Worm (Caenorhabditis elegans) whole organism, midembryonic: ENCODE measurements around the gene M117.1.

Experiments used
- T22C8.4 ChIP-seq: fragments of 200-800 bp; sonication (Bioruptor generic); IDR thresholded peaks from 2 replicates; pipeline ENCODE4 v1.3.6; 2022; ENCODE audit warnings: missing genetic modification characterization, missing compliant biosample characterization
- cog-1 ChIP-seq: sonication (generic microtip); optimal IDR thresholded peaks from 2 replicates; lab custom pipeline; 2016; ENCODE audit warnings: missing genetic modification characterization, missing compliant biosample characterization
- flt-1 ChIP-seq: fragments of 200-800 bp; sonication (Bioruptor generic); IDR thresholded peaks from 2 replicates; pipeline ENCODE4 v1.3.6; 2022; ENCODE audit warnings: missing genetic modification characterization, missing compliant biosample characterization
- klf-2 ChIP-seq: fragments of 200-800 bp; sonication (Bioruptor generic); conservative IDR thresholded peaks from 2 replicates; pipeline ENCODE4 v1.3.6; 2022; ENCODE audit warnings: missing genetic modification reagents, missing genetic modification characterization, missing compliant biosample characterization
- med-1 ChIP-seq: sonication (generic microtip); optimal IDR thresholded peaks from 2 replicates; lab custom pipeline; 2017; ENCODE audit warnings: missing genetic modification characterization, mild to moderate bottlenecking, missing compliant biosample characterization, antibody characterized with exemption, missing genetic modification reagents; ENCODE audit not compliant: insufficient read depth
- ref-1 ChIP-seq: fragments of 200-800 bp; sonication (Bioruptor generic); conservative IDR thresholded peaks from 2 replicates; pipeline ENCODE4 v1.3.6; 2022; ENCODE audit warnings: missing genetic modification reagents, missing genetic modification characterization, missing compliant biosample characterization
- tab-1 ChIP-seq: fragments of 200-800 bp; sonication (Bioruptor generic); IDR thresholded peaks from 2 replicates; pipeline ENCODE4 v1.3.6; 2022; ENCODE audit warnings: missing genetic modification characterization, missing compliant biosample characterization
- ztf-23 ChIP-seq: fragments of 200-800 bp; sonication (Bioruptor generic); IDR thresholded peaks from 2 replicates; pipeline ENCODE4 v1.3.6; 2022; ENCODE audit warnings: missing genetic modification reagents, missing genetic modification characterization, missing compliant biosample characterization
- ztf-29 ChIP-seq: fragments of 200-800 bp; sonication (Bioruptor generic); IDR thresholded peaks from 2 replicates; pipeline ENCODE4 v1.3.6; 2022; ENCODE audit warnings: missing genetic modification reagents, missing genetic modification characterization, missing compliant biosample characterization

Gene M117.1

DNA sequence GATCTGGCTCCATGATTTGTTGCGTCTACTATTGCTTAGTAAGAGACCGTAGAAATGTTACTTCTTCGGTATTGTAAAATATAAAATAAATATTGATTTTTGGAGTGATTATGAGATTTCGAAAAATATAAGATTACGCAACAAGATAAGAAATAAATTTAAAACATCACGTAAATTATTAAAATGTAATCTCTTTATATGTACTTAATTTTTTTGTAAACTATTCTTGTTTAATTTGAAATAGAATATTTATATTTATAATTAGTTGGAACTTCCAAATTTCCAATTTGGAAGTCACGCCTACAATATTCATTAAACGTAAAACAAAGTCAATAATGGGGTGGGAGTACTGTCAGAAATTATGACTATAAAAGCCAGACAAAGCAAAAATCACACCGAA is 19.4 kb downstream of the M117.1 start, which contains the start of gene M117.4:
TSS of gene M117.4 (minus strand) at position 101 of the 400 bp plus-strand sequence.
- TF ChIP-seq ztf-29 (GFP tag; lab: Robert Waterston, UW) (no peak), med-1 (GFP tag; lab: Kevin White, UChicago) (no peak), T22C8.4 (no peak), flt-1 (GFP tag; lab: Robert Waterston, UW) (no peak), ref-1 (GFP tag; lab: Robert Waterston, UW) (no peak), tab-1 (GFP tag; lab: Robert Waterston, UW) (no peak), cog-1 (tag; lab: Kevin White, UChicago) (no peak), ztf-23 (no peak), klf-2 (GFP tag; lab: Robert Waterston, UW) (no peak)

ce11 chrIV:11838657-11839056 is 24.6 kb downstream of the M117.1 start, which contains the start of gene fbxb-3:
Gene fbxb-3 (plus strand): TSS chrIV:11838957.
- TF ChIP-seq ref-1 (GFP tag; lab: Robert Waterston, UW) = no peak
- no peak for TF ChIP-seq cog-1 (tag; lab: Kevin White, UChicago)

ce11 chrIV:11842121-11842520 is 28.1 kb downstream of the M117.1 start, which contains the start of gene F38H4.3:
Gene F38H4.3 (plus strand): TSS chrIV:11842421.
- TF ChIP-seq ref-1 (GFP tag; lab: Robert Waterston, UW) (no peak), med-1 (GFP tag; lab: Kevin White, UChicago) (no peak), ztf-29 (GFP tag; lab: Robert Waterston, UW) (no peak), ztf-23 (no peak), flt-1 (GFP tag; lab: Robert Waterston, UW) (no peak), cog-1 (tag; lab: Kevin White, UChicago) (no peak), T22C8.4 (no peak), tab-1 (GFP tag; lab: Robert Waterston, UW) (no peak), klf-2 (GFP tag; lab: Robert Waterston, UW) (no peak)

DNA sequence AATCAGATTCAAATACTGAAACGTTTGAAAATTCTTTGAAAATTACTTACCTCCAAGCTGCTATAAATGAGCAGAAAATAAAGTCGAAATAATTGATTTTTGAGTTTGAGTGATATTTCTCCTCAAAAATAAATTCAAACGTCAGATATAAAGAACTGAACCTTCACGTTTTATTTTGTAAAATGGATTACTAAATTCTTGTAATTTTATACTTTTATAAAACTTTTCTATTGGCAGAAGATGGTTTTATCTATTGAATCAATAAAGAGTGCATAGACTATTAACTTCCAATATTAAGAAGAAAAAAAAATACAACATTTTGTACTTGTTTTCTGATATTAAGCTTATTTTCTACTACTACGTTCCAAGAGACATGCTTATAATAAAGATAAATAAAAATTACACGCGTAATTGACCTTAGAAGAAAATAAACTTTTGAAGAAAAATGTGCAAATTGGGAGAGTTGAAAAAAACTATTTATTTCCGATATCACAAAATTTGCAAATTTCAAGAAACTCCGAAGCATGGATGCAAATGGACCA is 33.8 kb downstream of the M117.1 start, which contains the start of the genes F38H4.6 and F38H4.4:
TSS of gene F38H4.6 (minus strand) at position 101 of the 542 bp plus-strand sequence.
TSS of gene F38H4.4 (plus strand) at position 492 of the 542 bp plus-strand sequence.
- no peak for TF ChIP-seq ztf-23
- no peak for TF ChIP-seq klf-2 (GFP tag; lab: Robert Waterston, UW)
- TF ChIP-seq ref-1 (GFP tag; lab: Robert Waterston, UW) = no peak
- TF ChIP-seq T22C8.4 = no peak
- no peak for TF ChIP-seq tab-1 (GFP tag; lab: Robert Waterston, UW)
- TF ChIP-seq med-1 (GFP tag; lab: Kevin White, UChicago) = no peak
- no peak for TF ChIP-seq flt-1 (GFP tag; lab: Robert Waterston, UW)
- no peak for TF ChIP-seq cog-1 (tag; lab: Kevin White, UChicago)
- no peak for TF ChIP-seq ztf-29 (GFP tag; lab: Robert Waterston, UW)

DNA sequence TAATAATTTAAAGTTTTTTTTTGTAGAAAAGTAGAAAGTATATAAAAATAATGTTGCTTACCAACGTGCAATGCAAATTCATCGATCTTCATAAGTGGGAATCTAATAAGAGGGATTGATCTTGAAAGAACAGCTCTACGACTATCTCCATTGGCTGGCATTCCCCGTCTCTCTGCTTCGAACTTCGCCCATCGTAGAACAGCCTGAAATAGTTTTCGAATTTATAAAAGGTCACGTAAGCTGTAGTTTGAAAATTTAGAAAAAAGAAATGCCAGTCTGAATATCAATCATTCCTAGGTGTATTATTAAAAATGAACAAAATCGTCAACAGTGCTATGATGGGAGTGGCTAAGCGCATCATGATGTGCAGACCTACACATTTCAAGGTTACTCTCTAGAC is 37.8 kb downstream of the M117.1 start, which contains the start of gene F38H4.5:
TSS of gene F38H4.5 (plus strand) at position 301 of the 400 bp plus-strand sequence.
- TF ChIP-seq ref-1 (GFP tag; lab: Robert Waterston, UW) (no peak), cog-1 (tag; lab: Kevin White, UChicago) (no peak), med-1 (GFP tag; lab: Kevin White, UChicago) (no peak), T22C8.4 (no peak), tab-1 (GFP tag; lab: Robert Waterston, UW) (no peak), flt-1 (GFP tag; lab: Robert Waterston, UW) (no peak), klf-2 (GFP tag; lab: Robert Waterston, UW) (no peak), ztf-23 (no peak), ztf-29 (GFP tag; lab: Robert Waterston, UW) (no peak)

ce11 chrIV:11854777-11855176 is 40.7 kb downstream of the M117.1 start, which contains the start of gene tag-30:
Gene tag-30 (minus strand): TSS chrIV:11855159.
- TF ChIP-seq tab-1 (GFP tag; lab: Robert Waterston, UW) = no peak
- no peak for TF ChIP-seq klf-2 (GFP tag; lab: Robert Waterston, UW)
- TF ChIP-seq med-1 (GFP tag; lab: Kevin White, UChicago) = no peak
- no peak for TF ChIP-seq flt-1 (GFP tag; lab: Robert Waterston, UW)
- no peak for TF ChIP-seq ztf-23
- no peak for TF ChIP-seq T22C8.4
- no peak for TF ChIP-seq cog-1 (tag; lab: Kevin White, UChicago)
- no peak for TF ChIP-seq ztf-29 (GFP tag; lab: Robert Waterston, UW)
- no peak for TF ChIP-seq ref-1 (GFP tag; lab: Robert Waterston, UW)

- no peak for TF ChIP-seq klf-2 (GFP tag; lab: Robert Waterston, UW)
- TF ChIP-seq med-1 (GFP tag; lab: Kevin White, UChicago) = no peak
- TF ChIP-seq ztf-23 = no peak
- TF ChIP-seq cog-1 (tag; lab: Kevin White, UChicago) = no peak
- no peak for TF ChIP-seq ztf-29 (GFP tag; lab: Robert Waterston, UW)
- TF ChIP-seq ref-1 (GFP tag; lab: Robert Waterston, UW) = no peak
- TF ChIP-seq tab-1 (GFP tag; lab: Robert Waterston, UW) = no peak
- TF ChIP-seq T22C8.4 = no peak
- TF ChIP-seq flt-1 (GFP tag; lab: Robert Waterston, UW) = no peak
These were observed 41.4 kb downstream of the M117.1 start for ce11 chrIV:11855424-11855823.

DNA sequence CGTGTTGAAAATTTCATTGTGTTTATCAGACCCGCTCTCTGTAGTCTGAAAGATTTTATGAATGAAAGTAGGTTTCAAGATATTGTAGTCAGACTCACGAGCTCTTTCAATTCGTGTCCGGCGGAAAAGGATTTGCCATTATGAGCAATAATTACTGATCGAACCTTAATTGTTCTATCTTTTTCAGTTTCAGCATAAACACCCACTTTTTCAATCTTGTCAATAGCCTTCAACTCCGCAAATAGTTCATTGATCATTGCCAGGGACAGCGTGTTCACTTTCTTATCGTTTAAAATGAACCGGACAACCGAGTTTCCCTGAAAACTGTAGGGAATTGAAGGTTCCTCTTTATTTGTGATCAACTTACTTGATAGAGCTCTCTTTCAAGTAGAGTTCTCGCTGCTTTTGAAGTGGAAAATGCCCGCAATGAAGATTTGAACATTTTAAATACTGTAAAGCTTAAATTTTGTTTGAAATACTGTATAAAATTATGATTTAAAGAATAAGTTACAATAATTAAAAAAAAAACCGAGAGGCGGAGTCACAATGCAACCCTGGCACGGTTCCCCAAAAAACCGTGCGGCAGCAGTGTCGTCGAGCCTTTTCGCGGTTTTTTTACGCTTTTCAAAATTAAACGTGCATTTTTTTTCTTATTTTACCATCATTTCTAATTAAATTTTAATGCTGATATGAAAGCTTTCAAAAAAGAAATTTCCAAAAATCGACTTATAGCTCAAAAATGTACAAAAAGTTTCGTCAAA is 42.0 kb downstream of the M117.1 start, which contains the start of gene ech-2:
TSS of gene ech-2 (minus strand) at position 452 of the 761 bp plus-strand sequence.
- TF ChIP-seq med-1 (GFP tag; lab: Kevin White, UChicago) = no peak

DNA sequence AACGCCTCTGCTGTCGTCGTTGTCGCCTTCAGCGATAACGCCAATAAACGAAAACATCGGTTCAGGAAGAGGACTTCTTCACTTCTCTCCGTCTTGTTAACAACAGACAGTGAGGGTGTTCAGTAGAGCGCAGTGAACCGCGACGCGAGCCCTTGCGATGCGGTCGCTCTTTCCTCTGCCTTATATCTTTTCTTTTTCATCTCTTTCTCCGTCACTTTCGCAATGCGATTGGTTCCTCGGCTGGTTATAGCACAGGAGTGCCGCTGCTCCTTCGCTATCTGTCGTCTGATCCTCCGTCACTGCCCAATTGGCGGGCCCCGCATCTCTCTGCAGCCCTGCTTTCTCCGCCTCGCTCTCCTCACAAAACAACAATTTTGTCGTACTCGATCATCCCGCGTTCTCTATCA is 43.1 kb downstream of the M117.1 start:
- TF ChIP-seq flt-1 (GFP tag; lab: Robert Waterston, UW) = no peak
- TF ChIP-seq cog-1 (tag; lab: Kevin White, UChicago) = peak; percentile 53
